Fruit fly (Drosophila melanogaster) whole organism, wandering third instar larva: ENCODE data around the gene Coa8.

Experiments used
- Dfd ChIP-seq: fragments of >200 bp; optimal IDR thresholded peaks from 2 replicates; lab custom pipeline; 2017; ENCODE audit warnings: missing biosample characterization, missing genetic modification characterization
- Myc ChIP-seq: fragments of >200 bp; optimal IDR thresholded peaks from 2 replicates; lab custom pipeline; 2017
- Sp1 ChIP-seq: fragments of 200-800 bp; sonication (Bioruptor generic); optimal IDR thresholded peaks from 3 replicates; lab custom pipeline; 2019; ENCODE audit warnings: missing biosample characterization, mild to moderate bottlenecking, missing genetic modification characterization, moderate library complexity
- dsf ChIP-seq: sonication (Bioruptor generic); optimal IDR thresholded peaks from 2 replicates; lab custom pipeline; 2016; ENCODE audit warnings: missing biosample characterization, missing genetic modification characterization, borderline replicate concordance
- lola ChIP-seq: fragments of >200 bp; optimal IDR thresholded peaks from 2 replicates; lab custom pipeline; 2017; ENCODE audit warnings: missing biosample characterization, missing genetic modification characterization
- psq ChIP-seq: fragments of 200-800 bp; sonication (Bioruptor generic); optimal IDR thresholded peaks from 3 replicates; lab custom pipeline; 2017; ENCODE audit warnings: missing biosample characterization, mild to moderate bottlenecking, missing genetic modification characterization, moderate library complexity

- TF ChIP-seq Sp1 = no peak
- no peak for TF ChIP-seq psq (GFP tag; lab: Kevin White, UChicago)
- no peak for TF ChIP-seq dsf
- no peak for TF ChIP-seq Dfd
- TF ChIP-seq Myc (lab: Kevin White, UChicago) = no peak
- no peak for TF ChIP-seq lola (GFP tag; lab: Kevin White, UChicago)
Measured at dm6 chrX:1903077-1903476, 23.0 kb downstream of the Coa8 start, which contains the start of gene CG32801.
